Worm (Caenorhabditis elegans) whole organism, young adult: ENCODE measurements around the gene tbp-1.

Source experiments
- B0035.1 ChIP-seq: sonication (generic microtip); optimal IDR thresholded peaks from 2 replicates; lab custom pipeline; 2016; ENCODE audit warnings: missing genetic modification characterization, mild to moderate bottlenecking, missing compliant biosample characterization, missing genotype, missing genetic modification reagents
- D2030.7 ChIP-seq: fragments of 200-800 bp; sonication (Bioruptor generic); IDR thresholded peaks from 2 replicates; pipeline ENCODE4 v1.3.6; 2022; ENCODE audit warnings: missing genetic modification reagents, missing genetic modification characterization, missing compliant biosample characterization
- F22D6.2 ChIP-seq: sonication (generic microtip); optimal IDR thresholded peaks from 2 replicates; lab custom pipeline; 2016; ENCODE audit warnings: mild to moderate bottlenecking, missing genetic modification characterization, missing compliant biosample characterization
- F37B4.10 ChIP-seq: fragments of 200-800 bp; sonication (Bioruptor generic); IDR thresholded peaks from 2 replicates; pipeline ENCODE4 v1.3.6; 2022; ENCODE audit warnings: missing genetic modification characterization, missing compliant biosample characterization
- F39B2.1 ChIP-seq: fragments of 200-800 bp; sonication (Bioruptor generic); IDR thresholded peaks from 2 replicates; pipeline ENCODE4 v1.3.6; 2022; ENCODE audit warnings: missing genetic modification reagents, missing genetic modification characterization, missing compliant biosample characterization
- F57A8.1 ChIP-seq: fragments of 200-800 bp; sonication (Bioruptor generic); optimal IDR thresholded peaks from 2 replicates; lab custom pipeline; 2018; ENCODE audit warnings: mild to moderate bottlenecking, missing genetic modification characterization, moderate library complexity, missing compliant biosample characterization
- K12H6.12 ChIP-seq: fragments of 200-800 bp; sonication (Bioruptor generic); optimal IDR thresholded peaks from 2 replicates; lab custom pipeline; 2018; ENCODE audit warnings: mild to moderate bottlenecking, missing genetic modification characterization, missing compliant biosample characterization
- T26A5.8 ChIP-seq: sonication (generic microtip); optimal IDR thresholded peaks from 2 replicates; lab custom pipeline; 2016; ENCODE audit warnings: missing genetic modification characterization, missing compliant biosample characterization
- Y79H2A.3 ChIP-seq: fragments of 200-800 bp; sonication (Bioruptor generic); conservative IDR thresholded peaks from 2 replicates; pipeline ENCODE4 v1.3.6; 2022; ENCODE audit warnings: missing genetic modification reagents, missing genetic modification characterization, missing compliant biosample characterization
- ZK185.1 ChIP-seq: sonication (generic microtip); optimal IDR thresholded peaks from 2 replicates; lab custom pipeline; 2016; ENCODE audit warnings: mild to moderate bottlenecking, missing genetic modification characterization, missing compliant biosample characterization; ENCODE audit not compliant: poor library complexity, severe bottlenecking
- attf-3 ChIP-seq: fragments of 200-800 bp; sonication (Bioruptor generic); conservative IDR thresholded peaks from 2 replicates; pipeline ENCODE4 v1.3.6; 2022; ENCODE audit warnings: missing genetic modification reagents, missing genetic modification characterization, missing compliant biosample characterization
- bed-1 ChIP-seq: fragments of 200-800 bp; sonication (Bioruptor generic); IDR thresholded peaks from 2 replicates; pipeline ENCODE4 v1.3.6; 2022; ENCODE audit warnings: missing genetic modification reagents, missing genetic modification characterization, missing compliant biosample characterization
- ccch-3 ChIP-seq: fragments of 200-800 bp; sonication (Bioruptor generic); optimal IDR thresholded peaks from 2 replicates; lab custom pipeline; 2018; ENCODE audit warnings: mild to moderate bottlenecking, missing genetic modification characterization, missing compliant biosample characterization
- cebp-1 ChIP-seq, 2 experiments: fragments of 200-800 bp in 1 of 2; sonication (Bioruptor generic) in 1 of 2; sonication (generic microtip) in 1 of 2; IDR thresholded peaks in 1 of 2; optimal IDR thresholded peaks in 1 of 2; 2 replicates each; pipeline versions ENCODE4 v1.3.6 to Lab custom; 2017 to 2022; ENCODE audit warnings: missing compliant biosample characterization in 2 of 2, missing genetic modification characterization in 2 of 2, mild to moderate bottlenecking in 1 of 2, missing genetic modification reagents in 1 of 2, moderate library complexity in 1 of 2
- ceh-100 ChIP-seq: fragments of 200-800 bp; sonication (Bioruptor generic); IDR thresholded peaks from 2 replicates; pipeline ENCODE4 v1.3.6; 2022; ENCODE audit warnings: missing genetic modification reagents, missing genetic modification characterization, missing compliant biosample characterization
- ceh-27 ChIP-seq: fragments of 200-800 bp; sonication (Bioruptor generic); optimal IDR thresholded peaks from 2 replicates; lab custom pipeline; 2018; ENCODE audit warnings: mild to moderate bottlenecking, missing genetic modification characterization, moderate library complexity, missing compliant biosample characterization
- ceh-58 ChIP-seq: fragments of 200-800 bp; sonication (Bioruptor generic); IDR thresholded peaks from 2 replicates; pipeline ENCODE4 v1.3.6; 2022; ENCODE audit warnings: missing genetic modification characterization, missing compliant biosample characterization
- ceh-91 ChIP-seq: fragments of 200-800 bp; sonication (Bioruptor generic); IDR thresholded peaks from 2 replicates; pipeline ENCODE4 v1.3.6; 2022; ENCODE audit warnings: missing genetic modification reagents, missing genetic modification characterization, missing compliant biosample characterization
- dpl-1 ChIP-seq: fragments of 150-350 bp; optimal IDR thresholded peaks from 2 replicates; lab custom pipeline; 2014; ENCODE audit warnings: missing biosample characterization, missing genetic modification reagents, missing genetic modification characterization
- egl-44 ChIP-seq: fragments of 200-800 bp; sonication (Bioruptor generic); IDR thresholded peaks from 2 replicates; pipeline ENCODE4 v1.3.6; 2022; ENCODE audit warnings: missing genetic modification reagents, missing genetic modification characterization, missing compliant biosample characterization
- fkh-3 ChIP-seq: sonication (generic microtip); optimal IDR thresholded peaks from 2 replicates; lab custom pipeline; 2016; ENCODE audit warnings: mild to moderate bottlenecking, missing genetic modification characterization, missing compliant biosample characterization
- him-1 ChIP-seq: sonication (generic microtip); optimal IDR thresholded peaks from 2 replicates; lab custom pipeline; 2016; ENCODE audit warnings: missing genotype, missing genetic modification reagents, missing genetic modification characterization, missing compliant biosample characterization
- hlh-12 ChIP-seq: sonication (generic microtip); optimal IDR thresholded peaks from 2 replicates; lab custom pipeline; 2016; ENCODE audit warnings: missing genetic modification characterization, missing compliant biosample characterization
- hmg-1.2 ChIP-seq: fragments of 200-800 bp; sonication (Bioruptor generic); IDR thresholded peaks from 2 replicates; pipeline ENCODE4 v1.3.6; 2022; ENCODE audit warnings: missing genetic modification reagents, missing genetic modification characterization, missing compliant biosample characterization
- lag-1 ChIP-seq: fragments of 200-800 bp; sonication (Bioruptor generic); IDR thresholded peaks from 2 replicates; pipeline ENCODE4 v1.3.6; 2022; ENCODE audit warnings: missing genetic modification reagents, missing genetic modification characterization, missing compliant biosample characterization
- lin-26 ChIP-seq: fragments of 200-800 bp; sonication (Bioruptor generic); IDR thresholded peaks from 2 replicates; pipeline ENCODE4 v1.3.6; 2022; ENCODE audit warnings: missing genetic modification reagents, missing genetic modification characterization, missing compliant biosample characterization
- lin-35 ChIP-seq, 3 experiments: fragments of 150-350 bp in 2 of 3; sonication (generic microtip) in 1 of 3; optimal IDR thresholded peaks; 2 replicates each; lab custom pipeline; 2014 to 2018; ENCODE audit warnings: missing biosample characterization in 3 of 3, missing genetic modification characterization in 3 of 3, missing genetic modification reagents in 3 of 3
- lin-40 ChIP-seq: sonication (generic microtip); optimal IDR thresholded peaks from 2 replicates; lab custom pipeline; 2016; ENCODE audit warnings: missing genetic modification characterization, mild to moderate bottlenecking, missing compliant biosample characterization, missing genotype, missing genetic modification reagents
- lin-54 ChIP-seq: fragments of 200-800 bp; sonication (Bioruptor generic); optimal IDR thresholded peaks from 2 replicates; lab custom pipeline; 2018; ENCODE audit warnings: mild to moderate bottlenecking, missing genetic modification characterization, missing compliant biosample characterization
- lir-1 ChIP-seq: fragments of 200-800 bp; sonication (Bioruptor generic); conservative IDR thresholded peaks from 2 replicates; pipeline ENCODE4 v1.3.6; 2022; ENCODE audit warnings: missing genetic modification reagents, missing genetic modification characterization, missing compliant biosample characterization
- lsy-27 ChIP-seq: sonication (generic microtip); optimal IDR thresholded peaks from 2 replicates; lab custom pipeline; 2017; ENCODE audit warnings: missing genetic modification characterization, mild to moderate bottlenecking, missing compliant biosample characterization, antibody characterized with exemption, missing genotype, borderline replicate concordance; ENCODE audit not compliant: insufficient read depth
- mcd-1 ChIP-seq: fragments of 200-800 bp; sonication (Bioruptor generic); IDR thresholded peaks from 2 replicates; pipeline ENCODE4 v1.3.6; 2022; ENCODE audit warnings: missing genetic modification reagents, missing genetic modification characterization, missing compliant biosample characterization
- mes-4 ChIP-seq: sonication (generic microtip); optimal IDR thresholded peaks from 2 replicates; lab custom pipeline; 2016; ENCODE audit warnings: missing genotype, missing genetic modification characterization, missing compliant biosample characterization
- mxl-1 ChIP-seq: sonication (generic microtip); optimal IDR thresholded peaks from 2 replicates; lab custom pipeline; 2016; ENCODE audit warnings: missing genetic modification characterization, missing compliant biosample characterization
- nfyb-1 ChIP-seq: fragments of 200-800 bp; sonication (Bioruptor generic); IDR thresholded peaks from 2 replicates; pipeline ENCODE4 v1.3.6; 2022; ENCODE audit warnings: missing genetic modification reagents, missing genetic modification characterization, missing compliant biosample characterization
- nhr-120 ChIP-seq: fragments of 200-800 bp; sonication (Bioruptor generic); IDR thresholded peaks from 2 replicates; pipeline ENCODE4 v1.3.6; 2022; ENCODE audit warnings: missing genetic modification characterization, missing compliant biosample characterization
- pbrm-1 ChIP-seq: fragments of 200-800 bp; sonication (Bioruptor generic); IDR thresholded peaks from 2 replicates; pipeline ENCODE4 v1.3.6; 2022; ENCODE audit warnings: missing genetic modification reagents, missing genetic modification characterization, missing compliant biosample characterization
- pha-4 ChIP-seq: fragments of 150-350 bp; sonication (generic microtip); optimal IDR thresholded peaks from 2 replicates; lab custom pipeline; 2014; ENCODE audit warnings: missing biosample characterization, missing genetic modification reagents, missing genetic modification characterization
- snpc-1.1 ChIP-seq: sonication (generic microtip); optimal IDR thresholded peaks from 2 replicates; lab custom pipeline; 2017; ENCODE audit warnings: missing genetic modification characterization, mild to moderate bottlenecking, missing compliant biosample characterization, antibody characterized with exemption, moderate library complexity, missing genotype, missing genetic modification reagents; ENCODE audit not compliant: insufficient read depth
- snpc-3.4 ChIP-seq: sonication (generic microtip); optimal IDR thresholded peaks from 2 replicates; lab custom pipeline; 2017; ENCODE audit warnings: missing genetic modification characterization, mild to moderate bottlenecking, missing compliant biosample characterization, antibody characterized with exemption, moderate library complexity, missing genotype, missing genetic modification reagents
- tbx-9 ChIP-seq: sonication (generic microtip); optimal IDR thresholded peaks from 2 replicates; lab custom pipeline; 2016; ENCODE audit warnings: borderline replicate concordance, missing genetic modification characterization, inconsistent platforms, missing compliant biosample characterization
- unc-62 ChIP-seq: fragments of 150-350 bp; optimal IDR thresholded peaks from 2 replicates; lab custom pipeline; 2014; ENCODE audit warnings: missing biosample characterization, missing genetic modification reagents, missing genetic modification characterization
- xnd-1 ChIP-seq: sonication (generic microtip); optimal IDR thresholded peaks from 2 replicates; lab custom pipeline; 2016; ENCODE audit warnings: missing genotype, missing genetic modification reagents, missing genetic modification characterization, missing compliant biosample characterization
- zfh-2 ChIP-seq: fragments of 200-800 bp; sonication (Bioruptor generic); conservative IDR thresholded peaks from 2 replicates; pipeline ENCODE4 v1.3.6; 2022; ENCODE audit warnings: missing genetic modification reagents, missing genetic modification characterization, missing compliant biosample characterization
- zim-3 ChIP-seq: sonication (generic microtip); optimal IDR thresholded peaks from 2 replicates; lab custom pipeline; 2017; ENCODE audit warnings: mild to moderate bottlenecking, missing genetic modification characterization, moderate library complexity, missing compliant biosample characterization
- ztf-22 ChIP-seq: fragments of 200-800 bp; sonication (Bioruptor generic); optimal IDR thresholded peaks from 2 replicates; lab custom pipeline; 2018; ENCODE audit warnings: mild to moderate bottlenecking, missing genetic modification characterization, moderate library complexity, missing compliant biosample characterization
- ztf-6 ChIP-seq: fragments of 200-800 bp; sonication (Bioruptor generic); IDR thresholded peaks from 2 replicates; pipeline ENCODE4 v1.3.6; 2022; ENCODE audit warnings: missing genetic modification reagents, missing genetic modification characterization, missing compliant biosample characterization

Gene tbp-1

DNA sequence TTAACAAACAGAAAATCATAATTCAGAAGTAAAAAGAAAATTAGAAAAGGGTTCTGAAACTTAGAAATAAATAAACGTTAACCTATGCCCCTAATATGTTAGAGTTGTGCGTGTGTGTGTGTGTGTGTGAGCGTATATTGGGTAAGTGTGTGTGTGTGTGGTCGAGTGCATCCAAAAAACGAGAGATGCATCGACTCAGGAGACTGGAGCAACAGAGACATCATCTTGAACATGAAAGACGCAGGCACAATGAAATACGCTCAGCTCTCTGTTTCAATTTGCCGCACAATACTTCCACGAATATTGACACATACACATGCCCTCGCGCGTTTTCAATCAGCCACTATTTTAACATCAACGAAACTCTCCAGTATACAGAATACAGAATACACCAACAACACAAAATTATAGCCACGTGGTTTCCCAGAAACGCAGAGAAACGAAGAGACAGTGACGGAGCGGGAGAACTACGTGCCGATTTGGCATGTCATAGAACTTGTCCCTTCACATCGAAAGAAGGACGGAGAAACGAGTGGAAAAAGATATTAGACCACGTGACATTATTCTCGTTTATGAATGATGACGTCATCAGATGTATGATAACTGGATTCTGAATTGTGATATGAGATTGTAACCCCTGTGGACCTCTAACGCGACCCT lies 7.6 kb upstream of the tbp-1 start (continued):
- TF ChIP-seq pbrm-1 (GFP tag; lab: Robert Waterston, UW): peak; percentile 22; the same call in 1 of the 2 replicates
- TF ChIP-seq ZK185.1: peak; percentile 50
- TF ChIP-seq him-1 (tag; lab: Kevin White, UChicago): no peak
- no peak for TF ChIP-seq Y79H2A.3 (GFP tag; lab: Robert Waterston, UW)
- no peak for TF ChIP-seq ceh-91 (GFP tag; lab: Robert Waterston, UW)
- no peak for TF ChIP-seq ztf-6
- TF ChIP-seq pha-4: no peak
- no peak for TF ChIP-seq T26A5.8 (tag; lab: Kevin White, UChicago)
- TF ChIP-seq lsy-27 (tag; lab: Kevin White, UChicago): no peak
- TF ChIP-seq egl-44 (GFP tag; lab: Robert Waterston, UW): no peak
- no peak for TF ChIP-seq snpc-1.1 (tag; lab: Kevin White, UChicago)
- TF ChIP-seq ceh-27 (GFP tag; lab: Kevin White, UChicago): no peak
- TF ChIP-seq F22D6.2: peak; percentile 3
- TF ChIP-seq D2030.7 (GFP tag; lab: Robert Waterston, UW): no peak
- TF ChIP-seq xnd-1 (tag; lab: Kevin White, UChicago): no peak
- TF ChIP-seq mcd-1 (GFP tag; lab: Robert Waterston, UW): peak; percentile 48; the same call in 1 of the 2 replicates
- TF ChIP-seq tbx-9 (tag; lab: Kevin White, UChicago): no peak
- TF ChIP-seq ceh-58: no peak
- TF ChIP-seq nfyb-1 (GFP tag; lab: Robert Waterston, UW): peak; percentile 29; the same call in 1 of the 2 replicates
- TF ChIP-seq fkh-3: no peak
- TF ChIP-seq attf-3: no peak
- no peak for TF ChIP-seq nhr-120 (GFP tag; lab: Robert Waterston, UW)
- TF ChIP-seq ceh-100 (GFP tag; lab: Robert Waterston, UW): no peak
- TF ChIP-seq hlh-12: no peak
- TF ChIP-seq mxl-1: no peak
- TF ChIP-seq unc-62 (GFP tag; lab: Kevin White, UChicago): no peak
- TF ChIP-seq lin-54 (GFP tag; lab: Kevin White, UChicago): peak; percentile 11
- TF ChIP-seq mes-4 (tag; lab: Kevin White, UChicago): no peak
- TF ChIP-seq lin-35 (GFP tag; optimal IDR thresholded peaks at IDR 0.05; lab: Kevin White, UChicago): no peak
- TF ChIP-seq ztf-22 (GFP tag; lab: Kevin White, UChicago): no peak
- no peak for TF ChIP-seq B0035.1 (tag; lab: Kevin White, UChicago)
- TF ChIP-seq lir-1: no peak
- no peak for TF ChIP-seq dpl-1 (GFP tag; lab: Kevin White, UChicago)
- peak; percentile 79 for TF ChIP-seq lin-40
- TF ChIP-seq F39B2.1 (GFP tag; lab: Robert Waterston, UW): no peak
- TF ChIP-seq bed-1 (GFP tag; lab: Robert Waterston, UW): no peak
- TF ChIP-seq cebp-1 (GFP tag; IDR thresholded peaks at IDR 0.05; lab: Robert Waterston, UW): no peak
- peak; percentile 74 for TF ChIP-seq cebp-1 (tag; optimal IDR thresholded peaks at IDR 0.05; lab: Kevin White, UChicago)
- no peak for TF ChIP-seq F57A8.1 (GFP tag; lab: Kevin White, UChicago)
- no peak for TF ChIP-seq lag-1 (GFP tag; lab: Robert Waterston, UW)
- TF ChIP-seq zim-3 (tag; lab: Kevin White, UChicago): no peak
- no peak for TF ChIP-seq K12H6.12 (tag; lab: Kevin White, UChicago)
- peak; percentile 24; the same call in 1 of the 2 replicates for TF ChIP-seq hmg-1.2
- TF ChIP-seq ccch-3: no peak
- TF ChIP-seq F37B4.10: no peak
- TF ChIP-seq lin-26: 0 out of 2 replicates have a peak, but pooled peaks have one; percentile 52
- TF ChIP-seq zfh-2 (GFP tag; lab: Robert Waterston, UW): no peak
- TF ChIP-seq snpc-3.4 (tag; lab: Kevin White, UChicago): no peak
